Worm (Caenorhabditis elegans) whole organism, L3 larva: ENCODE data around the gene nemp-1.
A peak's percentile ranks its signal among the peaks of the same experiment; 100 is the strongest.

Experiments
- R02D3.7 ChIP-seq: fragments of 150-350 bp; optimal IDR thresholded peaks from 2 replicates; lab custom pipeline; 2014; ENCODE audit warnings: missing biosample characterization, missing genetic modification characterization
- ZK546.5 ChIP-seq: sonication (generic microtip); optimal IDR thresholded peaks from 2 replicates; lab custom pipeline; 2017; ENCODE audit warnings: missing biosample characterization, missing genetic modification characterization
- ama-1 ChIP-seq: fragments of 150-350 bp; optimal IDR thresholded peaks from 2 replicates; lab custom pipeline; 2018
- ceh-16 ChIP-seq: sonication (generic microtip); optimal IDR thresholded peaks from 2 replicates; lab custom pipeline; 2017; ENCODE audit warnings: missing biosample characterization, missing genetic modification characterization
- ceh-28 ChIP-seq: fragments of 150-350 bp; optimal IDR thresholded peaks from 2 replicates; lab custom pipeline; 2014; ENCODE audit warnings: missing biosample characterization, missing genetic modification reagents, missing genetic modification characterization
- ceh-82 ChIP-seq: fragments of 150-350 bp; optimal IDR thresholded peaks from 2 replicates; lab custom pipeline; 2014; ENCODE audit warnings: missing biosample characterization, missing genetic modification characterization
- ceh-9 ChIP-seq: sonication (generic microtip); optimal IDR thresholded peaks from 2 replicates; lab custom pipeline; 2018; ENCODE audit warnings: missing biosample characterization, missing genetic modification characterization
- daf-12 ChIP-seq: fragments of 150-350 bp; optimal IDR thresholded peaks from 2 replicates; lab custom pipeline; 2014; ENCODE audit warnings: missing biosample characterization, missing genetic modification reagents, missing genetic modification characterization
- egl-27 ChIP-seq: sonication (generic microtip); optimal IDR thresholded peaks from 4 replicates; lab custom pipeline; 2017; ENCODE audit warnings: missing biosample characterization, missing genetic modification reagents, missing genetic modification characterization
- egl-5 ChIP-seq: fragments of 150-350 bp; optimal IDR thresholded peaks from 2 replicates; lab custom pipeline; 2017; ENCODE audit warnings: missing biosample characterization, missing genetic modification reagents, missing genetic modification characterization, inconsistent platforms
- elt-1 ChIP-seq: fragments of 150-350 bp; optimal IDR thresholded peaks from 2 replicates; lab custom pipeline; 2014; ENCODE audit warnings: missing biosample characterization, missing genetic modification characterization
- elt-2 ChIP-seq: sonication (generic microtip); optimal IDR thresholded peaks from 2 replicates; lab custom pipeline; 2016; ENCODE audit warnings: missing genetic modification reagents, mild to moderate bottlenecking, missing genetic modification characterization, missing compliant biosample characterization
- elt-3 ChIP-seq, 3 experiments: fragments of 150-350 bp in 1 of 3; sonication (generic microtip) in 2 of 3; optimal IDR thresholded peaks; 2 replicates in 2 of 3; 4 replicates in 1 of 3; lab custom pipeline; 2014 to 2017; ENCODE audit warnings: missing biosample characterization in 3 of 3, missing genetic modification characterization in 3 of 3
- eor-1 ChIP-seq, 2 experiments: fragments of 150-350 bp; optimal IDR thresholded peaks; 2 replicates each; lab custom pipeline; 2014 to 2018; ENCODE audit warnings: missing biosample characterization in 2 of 2, missing genetic modification characterization in 2 of 2
- fkh-10 ChIP-seq: sonication (generic microtip); optimal IDR thresholded peaks from 2 replicates; lab custom pipeline; 2017; ENCODE audit warnings: missing biosample characterization, missing genetic modification reagents, missing genetic modification characterization
- fkh-2 ChIP-seq: fragments of 150-350 bp; optimal IDR thresholded peaks from 2 replicates; lab custom pipeline; 2014; ENCODE audit warnings: missing biosample characterization, missing genetic modification reagents, missing genetic modification characterization
- fos-1 ChIP-seq: fragments of 150-350 bp; optimal IDR thresholded peaks from 2 replicates; lab custom pipeline; 2014; ENCODE audit warnings: missing biosample characterization, missing genetic modification characterization
- hmg-11 ChIP-seq: sonication (generic microtip); optimal IDR thresholded peaks from 2 replicates; lab custom pipeline; 2016; ENCODE audit warnings: missing genetic modification characterization, missing compliant biosample characterization
- jun-1 ChIP-seq: fragments of 150-350 bp; optimal IDR thresholded peaks from 2 replicates; lab custom pipeline; 2014; ENCODE audit warnings: missing biosample characterization, missing genetic modification reagents, missing genetic modification characterization
- lin-15B ChIP-seq: fragments of 150-350 bp; optimal IDR thresholded peaks from 2 replicates; lab custom pipeline; 2014; ENCODE audit warnings: missing biosample characterization, missing genetic modification characterization
- lsy-12 ChIP-seq: sonication (generic microtip); optimal IDR thresholded peaks from 2 replicates; lab custom pipeline; 2016; ENCODE audit warnings: mild to moderate bottlenecking, missing genetic modification characterization, missing compliant biosample characterization
- mdl-1 ChIP-seq: fragments of 150-350 bp; optimal IDR thresholded peaks from 2 replicates; lab custom pipeline; 2014; ENCODE audit warnings: missing biosample characterization, missing genetic modification characterization
- mml-1 ChIP-seq: fragments of 150-350 bp; sonication (generic microtip); optimal IDR thresholded peaks from 3 replicates; lab custom pipeline; 2014; ENCODE audit warnings: missing biosample characterization, missing genetic modification characterization
- nfya-1 ChIP-seq: sonication (generic microtip); optimal IDR thresholded peaks from 2 replicates; lab custom pipeline; 2017; ENCODE audit warnings: missing genetic modification characterization, mild to moderate bottlenecking, missing compliant biosample characterization, antibody characterized with exemption, moderate library complexity; ENCODE audit not compliant: insufficient read depth
- nhr-11 ChIP-seq: fragments of 150-350 bp; optimal IDR thresholded peaks from 2 replicates; lab custom pipeline; 2014; ENCODE audit warnings: missing biosample characterization, missing genetic modification characterization
- nhr-23 ChIP-seq: fragments of 150-350 bp; optimal IDR thresholded peaks from 2 replicates; lab custom pipeline; 2014; ENCODE audit warnings: missing biosample characterization, missing genetic modification reagents, missing genetic modification characterization
- nhr-237 ChIP-seq: fragments of 150-350 bp; optimal IDR thresholded peaks from 2 replicates; lab custom pipeline; 2014; ENCODE audit warnings: missing biosample characterization, missing genetic modification characterization
- nhr-25 ChIP-seq: sonication (generic microtip); optimal IDR thresholded peaks from 2 replicates; lab custom pipeline; 2017; ENCODE audit warnings: missing biosample characterization, missing genetic modification characterization
- nhr-28 ChIP-seq: fragments of 150-350 bp; optimal IDR thresholded peaks from 2 replicates; lab custom pipeline; 2014; ENCODE audit warnings: missing biosample characterization, missing genetic modification characterization
- nhr-43 ChIP-seq: sonication (generic microtip); optimal IDR thresholded peaks from 2 replicates; lab custom pipeline; 2016; ENCODE audit warnings: mild to moderate bottlenecking, missing genetic modification characterization, missing compliant biosample characterization; ENCODE audit not compliant: poor library complexity, severe bottlenecking
- nhr-67 ChIP-seq: fragments of 150-350 bp; optimal IDR thresholded peaks from 2 replicates; lab custom pipeline; 2014; ENCODE audit warnings: missing biosample characterization, missing genetic modification characterization
- nhr-76 ChIP-seq: fragments of 150-350 bp; sonication (generic microtip); optimal IDR thresholded peaks from 5 replicates; lab custom pipeline; 2014; ENCODE audit warnings: missing biosample characterization, missing genetic modification characterization
- pha-4 ChIP-seq: fragments of 150-350 bp; optimal IDR thresholded peaks from 2 replicates; lab custom pipeline; 2014; ENCODE audit warnings: missing biosample characterization, missing genetic modification reagents, missing genetic modification characterization
- pqm-1 ChIP-seq: fragments of 150-350 bp; optimal IDR thresholded peaks from 2 replicates; lab custom pipeline; 2017; ENCODE audit warnings: missing biosample characterization, missing genetic modification characterization, inconsistent platforms
- sea-2 ChIP-seq: fragments of 150-350 bp; sonication (generic microtip); optimal IDR thresholded peaks from 4 replicates; lab custom pipeline; 2014; ENCODE audit warnings: missing biosample characterization, missing genetic modification reagents, missing genetic modification characterization
- skn-1 ChIP-seq: fragments of 150-350 bp; optimal IDR thresholded peaks from 2 replicates; lab custom pipeline; 2014; ENCODE audit warnings: missing biosample characterization, missing genetic modification characterization
- snpc-4 ChIP-seq: fragments of 150-350 bp; optimal IDR thresholded peaks from 2 replicates; lab custom pipeline; 2014; ENCODE audit warnings: missing biosample characterization, missing genetic modification characterization
- unc-39 ChIP-seq: sonication (generic microtip); optimal IDR thresholded peaks from 4 replicates; lab custom pipeline; 2017; ENCODE audit warnings: missing biosample characterization, missing genetic modification characterization
- unc-62 ChIP-seq: fragments of 150-350 bp; sonication (generic microtip); optimal IDR thresholded peaks from 4 replicates; lab custom pipeline; 2014; ENCODE audit warnings: missing biosample characterization, missing genetic modification reagents, missing genetic modification characterization
- zag-1 ChIP-seq: fragments of 150-350 bp; optimal IDR thresholded peaks from 2 replicates; lab custom pipeline; 2014; ENCODE audit warnings: missing biosample characterization, missing genetic modification characterization
- ztf-11 ChIP-seq: fragments of 150-350 bp; optimal IDR thresholded peaks from 2 replicates; lab custom pipeline; 2014; ENCODE audit warnings: missing biosample characterization, missing genetic modification characterization

The nemp-1 gene

ce11 chrIII:471644-472401 lies at the start of gene nemp-1, which contains the start of gene magu-1:
Gene nemp-1, plus strand, starts transcription at chrIII:472317.
Gene magu-1, minus strand, starts transcription at chrIII:471702.
- TF ChIP-seq lin-15B (tag; lab: Kevin White, UChicago) = peak; percentile 17
- no peak for TF ChIP-seq elt-3 (tag; optimal IDR thresholded peaks at IDR 0.05; lab: Kevin White, UChicago)
- TF ChIP-seq pha-4 (tag; lab: Kevin White, UChicago) = peak; percentile 8

DNA sequence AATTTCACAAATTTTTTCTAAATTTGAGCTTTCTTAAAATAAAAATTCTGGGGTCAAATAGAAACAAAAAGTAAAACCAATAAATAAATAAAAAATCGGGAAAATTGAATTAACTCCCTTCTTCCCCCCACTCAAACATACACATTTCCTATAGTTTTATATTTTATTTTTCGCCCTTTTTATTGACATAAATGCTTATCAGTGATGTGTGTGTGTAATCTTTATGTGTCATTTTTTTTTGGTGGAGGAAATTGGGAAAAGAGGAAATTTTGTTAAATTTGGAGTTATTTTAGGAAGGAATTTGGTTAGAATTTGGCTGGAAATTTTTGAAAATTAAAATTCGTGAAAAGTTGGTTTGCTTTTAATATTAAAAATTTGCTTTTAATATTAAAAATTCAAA lies 49.6 kb upstream of the nemp-1 start:
- TF ChIP-seq ceh-28 (no peak), elt-2 (peak; percentile 58), pha-4 (tag; lab: Kevin White, UChicago) (peak; percentile 70)

ce11 chrIII:423875-424274 lies 48.2 kb upstream of the nemp-1 start:
- no peak for TF ChIP-seq fkh-10 (GFP tag; lab: Kevin White, UChicago)
- no peak for TF ChIP-seq mml-1 (tag; lab: Kevin White, UChicago)
- TF ChIP-seq skn-1 (tag; lab: Kevin White, UChicago) = no peak
- TF ChIP-seq pha-4 (tag; lab: Kevin White, UChicago) = peak; percentile 38
- no peak for TF ChIP-seq ceh-9 (tag; lab: Kevin White, UChicago)
- peak; percentile 52 for TF ChIP-seq lin-15B (tag; lab: Kevin White, UChicago)
- no peak for TF ChIP-seq sea-2 (GFP tag; lab: Kevin White, UChicago)
- TF ChIP-seq pqm-1 (tag; lab: Kevin White, UChicago) = no peak
- TF ChIP-seq nhr-43 (tag; lab: Kevin White, UChicago) = no peak
- TF ChIP-seq unc-62 (GFP tag; lab: Kevin White, UChicago) = no peak
- TF ChIP-seq, all 47 proteins: peak for 2

ce11 chrIII:429038-429437 lies 43.1 kb upstream of the nemp-1 start, which contains the start of gene cec-8:
Gene cec-8, plus strand, starts transcription at chrIII:429338.
- TF ChIP-seq egl-27 (no peak), ztf-11 (tag; lab: Kevin White, UChicago) (no peak), ceh-82 (tag; lab: Kevin White, UChicago) (no peak), zag-1 (tag; lab: Kevin White, UChicago) (no peak)

DNA sequence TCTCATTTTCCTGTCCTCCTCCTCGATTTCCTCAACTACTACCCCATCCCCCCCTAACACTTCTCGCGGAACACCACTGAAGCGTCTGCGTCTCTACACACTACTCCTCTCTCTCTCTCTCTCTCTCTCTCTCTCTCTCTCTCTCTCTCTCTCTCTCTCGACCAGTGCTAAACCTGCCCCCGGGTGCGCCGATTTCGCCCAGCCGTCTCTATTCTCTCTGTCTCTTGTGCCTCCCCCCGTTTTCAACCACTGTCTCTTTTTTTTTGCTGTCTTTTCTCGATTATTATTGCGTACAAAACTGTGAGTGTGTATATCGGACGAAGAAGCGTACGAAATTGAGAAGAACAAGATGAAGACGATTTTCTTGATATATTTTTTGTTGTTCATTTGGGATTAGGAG lies 39.1 kb upstream of the nemp-1 start:
- TF ChIP-seq daf-12 (tag; lab: Kevin White, UChicago) = no peak
- TF ChIP-seq ceh-82 (tag; lab: Kevin White, UChicago) = peak; percentile 2
- TF ChIP-seq jun-1 (tag; lab: Kevin White, UChicago) = peak; percentile 45
- no peak for TF ChIP-seq nhr-11
- TF ChIP-seq unc-62 (GFP tag; lab: Kevin White, UChicago) = no peak
- peak; percentile 42 for TF ChIP-seq pha-4 (tag; lab: Kevin White, UChicago)
- TF ChIP-seq ceh-9 (tag; lab: Kevin White, UChicago) = no peak
- TF ChIP-seq ceh-16 (tag; lab: Kevin White, UChicago) = no peak
- no peak for TF ChIP-seq egl-27
- no peak for TF ChIP-seq eor-1 (tag; optimal IDR thresholded peaks at IDR 0.05; lab: Kevin White, UChicago)
- peak; percentile 70 for TF ChIP-seq nhr-23 (tag; lab: Kevin White, UChicago)
- TF ChIP-seq nhr-25 (tag; lab: Kevin White, UChicago) = peak; percentile 78
- TF ChIP-seq fos-1 (tag; lab: Kevin White, UChicago) = no peak
- TF ChIP-seq ceh-28 = peak; percentile 68
- TF ChIP-seq elt-2 = peak; percentile 56
- no peak for TF ChIP-seq skn-1 (tag; lab: Kevin White, UChicago)
- peak; percentile 80 for TF ChIP-seq hmg-11 (tag; lab: Kevin White, UChicago)
- no peak for TF ChIP-seq sea-2 (GFP tag; lab: Kevin White, UChicago)
- no peak for TF ChIP-seq ztf-11 (tag; lab: Kevin White, UChicago)
- no peak for TF ChIP-seq ama-1 (lab: Kevin White, UChicago)
- TF ChIP-seq snpc-4 (tag; lab: Kevin White, UChicago) = no peak
- no peak for TF ChIP-seq fkh-10 (GFP tag; lab: Kevin White, UChicago)
- no peak for TF ChIP-seq zag-1 (tag; lab: Kevin White, UChicago)
- TF ChIP-seq nhr-28 = no peak
- no peak for TF ChIP-seq egl-5
- TF ChIP-seq fkh-2 (tag; lab: Kevin White, UChicago) = no peak
- TF ChIP-seq nhr-237 (tag; lab: Kevin White, UChicago) = no peak
- no peak for TF ChIP-seq nhr-76 (tag; lab: Kevin White, UChicago)
- TF ChIP-seq ZK546.5 = no peak
- peak; percentile 51 for TF ChIP-seq nhr-43 (tag; lab: Kevin White, UChicago)
- no peak for TF ChIP-seq nhr-67 (tag; lab: Kevin White, UChicago)
- TF ChIP-seq nfya-1 (tag; lab: Kevin White, UChicago) = peak; percentile 78
- no peak for TF ChIP-seq unc-39 (tag; lab: Kevin White, UChicago)
- TF ChIP-seq elt-1 (tag; lab: Kevin White, UChicago) = no peak
- no peak for TF ChIP-seq mml-1 (tag; lab: Kevin White, UChicago)
- peak; percentile 35 for TF ChIP-seq lsy-12
- no peak for TF ChIP-seq mdl-1 (tag; lab: Kevin White, UChicago)
- peak; percentile 60 for TF ChIP-seq R02D3.7
